Comparison of ENCODE assay signal across 4 fruit fly cellular contexts in genomic region chr3L:614751-615424, dm6.
TF ChIP-seq lines count a peak whose summit lies in the region.

No protein-coding gene starts in this region.

- TF ChIP-seq CTCF in whole organism, embryonic (GFP tag; optimal IDR thresholded peaks at IDR 0.05; lab: Kevin White, UChicago): no peak

TF ChIP-seq in whole organism, embryonic, 481 proteins besides CTCF, POLR2A, EP300 and RAD21 (continues in another document):
- TF ChIP-seq CG11247 (GFP tag; IDR thresholded peaks at IDR 0.05; lab: Robert Waterston, UW) (0 out of 2 replicates have a peak, but pooled peaks have one; percentile 21), zen2 (GFP tag; IDR thresholded peaks at IDR 0.05; lab: Robert Waterston, UW; ENCODE audit: partially characterized antibody) (no peak), Dp (GFP tag; optimal IDR thresholded peaks at IDR 0.05; lab: Kevin White, UChicago) (no peak), insv (GFP tag; optimal IDR thresholded peaks at IDR 0.05; lab: Kevin White, UChicago) (no peak), zf30C (GFP tag; optimal IDR thresholded peaks at IDR 0.05; lab: Kevin White, UChicago) (no peak), cas (GFP tag; IDR thresholded peaks at IDR 0.05; lab: Robert Waterston, UW) (no peak), Usf (GFP tag; optimal IDR thresholded peaks at IDR 0.05; lab: Kevin White, UChicago) (no peak), CG16813 (GFP tag; IDR thresholded peaks at IDR 0.05; lab: Robert Waterston, UW; ENCODE audit: partially characterized antibody) (no peak), CG6854 (GFP tag; optimal IDR thresholded peaks at IDR 0.05; lab: Kevin White, UChicago) (peak; percentile 18), CoRest (tag; optimal IDR thresholded peaks at IDR 0.05; lab: Kevin White, UChicago) (no peak), lab (GFP tag; optimal IDR thresholded peaks at IDR 0.05; lab: Kevin White, UChicago) (peak; percentile 60), toy (GFP tag; IDR thresholded peaks at IDR 0.05; lab: Robert Waterston, UW) (0 out of 2 replicates have a peak, but pooled peaks have one; percentile 34), CG7271 (tag; optimal IDR thresholded peaks at IDR 0.05; lab: Kevin White, UChicago) (no peak), Max (GFP tag; optimal IDR thresholded peaks at IDR 0.05; lab: Kevin White, UChicago) (no peak), pnt (GFP tag; optimal IDR thresholded peaks at IDR 0.05; lab: Kevin White, UChicago) (no peak), CG30403 (GFP tag; optimal IDR thresholded peaks at IDR 0.05; lab: Kevin White, UChicago) (no peak), CG11504 (tag; optimal IDR thresholded peaks at IDR 0.05; lab: Kevin White, UChicago) (no peak), CG2889 (GFP tag; IDR thresholded peaks at IDR 0.05; lab: Robert Waterston, UW) (no peak), ac (GFP tag; optimal IDR thresholded peaks at IDR 0.05; lab: Kevin White, UChicago) (peak; percentile 8), tio (GFP tag; optimal IDR thresholded peaks at IDR 0.05; lab: Kevin White, UChicago) (no peak), Camta (GFP tag; optimal IDR thresholded peaks at IDR 0.05; lab: Kevin White, UChicago) (no peak), CG9797 (GFP tag; optimal IDR thresholded peaks at IDR 0.05; lab: Kevin White, UChicago) (no peak), Eip74EF (GFP tag; optimal IDR thresholded peaks at IDR 0.05; lab: Kevin White, UChicago) (no peak)

TF ChIP-seq in whole organism, prepupa, 60 proteins besides CTCF, POLR2A, EP300 and RAD21:
- TF ChIP-seq Sox14 (GFP tag; optimal IDR thresholded peaks at IDR 0.05; lab: Kevin White, UChicago): no peak
- TF ChIP-seq fkh (GFP tag; optimal IDR thresholded peaks at IDR 0.05; lab: Kevin White, UChicago): peak; percentile 94
- no peak for TF ChIP-seq CG34406 (GFP tag; optimal IDR thresholded peaks at IDR 0.05; lab: Kevin White, UChicago)
- TF ChIP-seq CG8319 (GFP tag; optimal IDR thresholded peaks at IDR 0.05; lab: Kevin White, UChicago): no peak
- no peak for TF ChIP-seq Gug (GFP tag; IDR thresholded peaks at IDR 0.05; lab: Robert Waterston, UW)
- no peak for TF ChIP-seq CG10631 (GFP tag; optimal IDR thresholded peaks at IDR 0.05; lab: Kevin White, UChicago)
- 0 out of 3 replicates have a peak, but pooled peaks have one; percentile 17 for TF ChIP-seq CG8119 (GFP tag; IDR thresholded peaks at IDR 0.05; lab: Robert Waterston, UW)
- TF ChIP-seq fd59A (GFP tag; optimal IDR thresholded peaks at IDR 0.05; lab: Kevin White, UChicago): no peak
- no peak for TF ChIP-seq lz (GFP tag; optimal IDR thresholded peaks at IDR 0.05; lab: Kevin White, UChicago)
- no peak for TF ChIP-seq CG11902 (GFP tag; optimal IDR thresholded peaks at IDR 0.05; lab: Kevin White, UChicago)
- TF ChIP-seq Lpt (GFP tag; optimal IDR thresholded peaks at IDR 0.05; lab: Kevin White, UChicago): no peak

TF ChIP-seq in whole organism, pupa, 21 proteins besides CTCF, POLR2A, EP300 and RAD21:
- TF ChIP-seq CG15710 (tag; optimal IDR thresholded peaks at IDR 0.05; lab: Kevin White, UChicago): no peak
- TF ChIP-seq CG32121 (GFP tag; IDR thresholded peaks at IDR 0.05; lab: Robert Waterston, UW): peak; percentile 60
- TF ChIP-seq gl (tag; optimal IDR thresholded peaks at IDR 0.05; lab: Kevin White, UChicago): no peak
- TF ChIP-seq Ets98B (GFP tag; IDR thresholded peaks at IDR 0.05; lab: Robert Waterston, UW): peak; percentile 20

TF ChIP-seq in whole organism, wandering third instar larva, 38 proteins besides CTCF, POLR2A, EP300 and RAD21:
- TF ChIP-seq Jra (GFP tag; optimal IDR thresholded peaks at IDR 0.05; lab: Kevin White, UChicago) (no peak), Dfd (GFP tag; optimal IDR thresholded peaks at IDR 0.05; lab: Kevin White, UChicago) (peak; percentile 35)

Comparison
In these comparisons a context has a peak if more than half of its experiments do, and no peak if none do; other contexts are left out.
1. Of the 7 proteins assayed by ChIP-seq in both whole organism, embryonic and whole organism, prepupa: peak only in whole organism, embryonic: Blimp-1, CG6854 and Sox102F; only in whole organism, prepupa: none; in both: none; in neither: 4.